Fruit fly (Drosophila melanogaster) whole organism, embryonic: ENCODE data around the gene HipHop.

ENCODE experiments used
- Awh ChIP-seq: fragments of 200-800 bp; sonication (Bioruptor generic); IDR thresholded peaks from 2 replicates; pipeline ENCODE4, ENCODE4 v1.3.6; 2022; ENCODE audit warnings: missing biosample characterization, missing genetic modification characterization
- CG10543 ChIP-seq: fragments of 200-800 bp; sonication (Bioruptor generic); optimal IDR thresholded peaks from 3 replicates; lab custom pipeline; 2017; ENCODE audit warnings: missing biosample characterization, mild to moderate bottlenecking, missing genetic modification characterization, moderate library complexity
- CG13424 ChIP-seq: fragments of 200-800 bp; sonication (Bioruptor generic); optimal IDR thresholded peaks from 2 replicates; lab custom pipeline; 2019; ENCODE audit warnings: missing biosample characterization, mild to moderate bottlenecking, missing genetic modification characterization, moderate library complexity
- CG14050 ChIP-seq: fragments of 200-800 bp; sonication (Bioruptor generic); IDR thresholded peaks from 3 replicates; pipeline ENCODE4 v1.3.6; 2022; ENCODE audit warnings: missing biosample characterization, missing genetic modification characterization
- CG14860 ChIP-seq: fragments of 200-800 bp; sonication (Bioruptor generic); IDR thresholded peaks from 3 replicates; pipeline ENCODE4 v1.3.6; 2022; ENCODE audit warnings: missing biosample characterization, missing genetic modification characterization; ENCODE audit not compliant: partially characterized antibody
- CG15601 ChIP-seq: fragments of 200-800 bp; sonication (Bioruptor generic); optimal IDR thresholded peaks from 3 replicates; lab custom pipeline; 2019; ENCODE audit warnings: missing biosample characterization, mild to moderate bottlenecking, missing genetic modification characterization, moderate library complexity
- CG16779 ChIP-seq: fragments of 200-800 bp; sonication (Bioruptor generic); IDR thresholded peaks from 2 replicates; pipeline ENCODE4 v1.3.6; 2022; ENCODE audit warnings: missing biosample characterization, missing genetic modification characterization
- CG17912 ChIP-seq: fragments of 200-800 bp; sonication (Bioruptor generic); optimal IDR thresholded peaks from 2 replicates; lab custom pipeline; 2018; ENCODE audit warnings: missing biosample characterization, mild to moderate bottlenecking, missing genetic modification characterization
- CG18764 ChIP-seq: fragments of 200-800 bp; sonication (Bioruptor generic); optimal IDR thresholded peaks from 3 replicates; lab custom pipeline; 2016; ENCODE audit warnings: missing biosample characterization, missing genetic modification characterization
- CG2712 ChIP-seq: fragments of 200-800 bp; optimal IDR thresholded peaks from 3 replicates; lab custom pipeline; 2019; ENCODE audit warnings: missing biosample characterization, mild to moderate bottlenecking, missing genetic modification characterization, moderate library complexity
- CG3163 ChIP-seq: fragments of 200-800 bp; sonication (Bioruptor generic); optimal IDR thresholded peaks from 3 replicates; lab custom pipeline; 2016; ENCODE audit warnings: missing biosample characterization, missing genetic modification characterization
- CG4820 ChIP-seq: fragments of 200-800 bp; sonication (Bioruptor generic); optimal IDR thresholded peaks from 3 replicates; lab custom pipeline; 2016; ENCODE audit warnings: missing biosample characterization, missing genetic modification characterization
- CG6254 ChIP-seq: fragments of 200-800 bp; sonication (Bioruptor generic); optimal IDR thresholded peaks from 3 replicates; lab custom pipeline; 2017; ENCODE audit warnings: mild to moderate bottlenecking, missing biosample characterization, missing genetic modification reagents, missing genetic modification characterization
- CG6683 ChIP-seq: fragments of 200-800 bp; sonication (Bioruptor generic); optimal IDR thresholded peaks from 2 replicates; lab custom pipeline; 2017; ENCODE audit warnings: missing biosample characterization, mild to moderate bottlenecking, missing genetic modification characterization, missing genetic modification reagents
- CG8924 ChIP-seq: fragments of 200-800 bp; optimal IDR thresholded peaks from 3 replicates; lab custom pipeline; 2019; ENCODE audit warnings: missing biosample characterization, mild to moderate bottlenecking, missing genetic modification characterization, moderate library complexity
- CG9609 ChIP-seq: fragments of 200-800 bp; sonication (Bioruptor generic); optimal IDR thresholded peaks from 3 replicates; lab custom pipeline; 2016; ENCODE audit warnings: missing biosample characterization, missing genetic modification characterization
- CG9932 ChIP-seq: fragments of 200-800 bp; sonication (Bioruptor generic); IDR thresholded peaks from 2 replicates; pipeline ENCODE4 v1.3.6; 2022; ENCODE audit warnings: missing biosample characterization, missing genetic modification characterization
- CkIIα-i1 ChIP-seq: fragments of 200-800 bp; sonication (Bioruptor generic); IDR thresholded peaks from 2 replicates; pipeline ENCODE4 v1.3.6; 2022; ENCODE audit warnings: missing biosample characterization, missing genetic modification characterization
- Fer3 ChIP-seq: fragments of 200-800 bp; sonication (Bioruptor generic); optimal IDR thresholded peaks from 2 replicates; lab custom pipeline; 2018; ENCODE audit warnings: missing biosample characterization, mild to moderate bottlenecking, missing genetic modification characterization, moderate library complexity
- H15 ChIP-seq: fragments of 200-800 bp; sonication (Bioruptor generic); IDR thresholded peaks from 3 replicates; pipeline ENCODE4 v1.3.6; 2022; ENCODE audit warnings: missing biosample characterization, missing genetic modification characterization
- MTF-1 ChIP-seq: fragments of 200-800 bp; sonication (Bioruptor generic); optimal IDR thresholded peaks from 2 replicates; lab custom pipeline; 2018; ENCODE audit warnings: missing biosample characterization, mild to moderate bottlenecking, missing genetic modification characterization, borderline replicate concordance
- Med ChIP-seq: fragments of 200-800 bp; sonication (Bioruptor generic); peaks from one replicate; lab custom pipeline; 2016; ENCODE audit warnings: missing biosample characterization, missing genetic modification characterization, mild to moderate bottlenecking, inconsistent platforms, moderate library complexity
- Meics ChIP-seq: fragments of 200-800 bp; sonication (Bioruptor generic); optimal IDR thresholded peaks from 2 replicates; lab custom pipeline; 2017; ENCODE audit warnings: missing biosample characterization, mild to moderate bottlenecking, missing genetic modification characterization
- Poxn ChIP-seq: fragments of 200-800 bp; sonication (Bioruptor generic); IDR thresholded peaks from 2 replicates; pipeline ENCODE4 v1.3.6; 2022; ENCODE audit warnings: missing biosample characterization, missing genetic modification characterization
- Ptx1 ChIP-seq: fragments of 200-800 bp; sonication (Bioruptor generic); IDR thresholded peaks from 2 replicates; pipeline ENCODE4 v1.3.6; 2022; ENCODE audit warnings: missing biosample characterization, missing genetic modification characterization
- Rx ChIP-seq: fragments of 200-800 bp; sonication (Bioruptor generic); IDR thresholded peaks from 2 replicates; pipeline ENCODE4 v1.3.6; 2022; ENCODE audit warnings: missing biosample characterization, missing genetic modification characterization
- Sry-β ChIP-seq: fragments of 200-800 bp; sonication (Bioruptor generic); optimal IDR thresholded peaks from 2 replicates; lab custom pipeline; 2018; ENCODE audit warnings: missing biosample characterization, mild to moderate bottlenecking, missing genetic modification characterization, moderate library complexity
- Sry-δ ChIP-seq: fragments of 200-800 bp; sonication (Bioruptor generic); optimal IDR thresholded peaks from 2 replicates; lab custom pipeline; 2016; ENCODE audit warnings: missing biosample characterization, missing genetic modification characterization
- Vsx1 ChIP-seq: fragments of 200-800 bp; sonication (Bioruptor generic); optimal IDR thresholded peaks from 2 replicates; lab custom pipeline; 2017; ENCODE audit warnings: missing biosample characterization, mild to moderate bottlenecking, missing genetic modification characterization, missing genetic modification reagents
- Xrp1 ChIP-seq: fragments of 200-800 bp; sonication (Bioruptor generic); IDR thresholded peaks from 2 replicates; pipeline ENCODE4 v1.3.6; 2022; ENCODE audit warnings: missing biosample characterization, missing genetic modification characterization
- ab ChIP-seq: fragments of 200-800 bp; sonication (Bioruptor generic); optimal IDR thresholded peaks from 2 replicates; lab custom pipeline; 2016; ENCODE audit warnings: missing biosample characterization, missing genetic modification characterization
- br ChIP-seq: fragments of >200 bp; optimal IDR thresholded peaks from 2 replicates; lab custom pipeline; 2017
- ci ChIP-seq: fragments of 200-800 bp; sonication (Bioruptor generic); IDR thresholded peaks from 3 replicates; pipeline ENCODE4 v1.3.6; 2022; ENCODE audit warnings: missing biosample characterization, missing genetic modification characterization
- crc ChIP-seq: fragments of 200-800 bp; sonication (Bioruptor generic); optimal IDR thresholded peaks from 2 replicates; lab custom pipeline; 2016; ENCODE audit warnings: missing biosample characterization, missing genetic modification characterization
- crol ChIP-seq: fragments of 200-800 bp; sonication (Bioruptor generic); IDR thresholded peaks from 2 replicates; pipeline ENCODE4 v1.3.6; 2022; ENCODE audit warnings: missing biosample characterization, missing genetic modification characterization
- dan ChIP-seq: fragments of 200-800 bp; sonication (Bioruptor generic); IDR thresholded peaks from 2 replicates; pipeline ENCODE4 v1.3.6; 2022; ENCODE audit warnings: missing biosample characterization, missing genetic modification characterization
- dimm ChIP-seq: fragments of 200-800 bp; sonication (Bioruptor generic); IDR thresholded peaks from 2 replicates; pipeline ENCODE4 v1.3.6; 2022; ENCODE audit warnings: missing biosample characterization, missing genetic modification characterization
- fu2 ChIP-seq: fragments of 200-800 bp; sonication (Bioruptor generic); optimal IDR thresholded peaks from 2 replicates; lab custom pipeline; 2016; ENCODE audit warnings: missing biosample characterization, missing genetic modification characterization
- grau ChIP-seq: fragments of 200-800 bp; optimal IDR thresholded peaks from 3 replicates; lab custom pipeline; 2019; ENCODE audit warnings: missing biosample characterization, mild to moderate bottlenecking, missing genetic modification characterization, moderate library complexity
- her ChIP-seq: fragments of 200-800 bp; sonication (Bioruptor generic); optimal IDR thresholded peaks from 2 replicates; lab custom pipeline; 2016; ENCODE audit warnings: missing biosample characterization, missing genetic modification characterization
- ind ChIP-seq: fragments of 200-800 bp; sonication (Bioruptor generic); optimal IDR thresholded peaks from 3 replicates; lab custom pipeline; 2016; ENCODE audit warnings: missing biosample characterization, missing genetic modification characterization
- klu ChIP-seq: fragments of 200-800 bp; sonication (Bioruptor generic); IDR thresholded peaks from 2 replicates; pipeline ENCODE4 v1.3.6; 2022; ENCODE audit warnings: missing biosample characterization, missing genetic modification characterization
- kni ChIP-seq: fragments of 200-800 bp; sonication (Bioruptor generic); optimal IDR thresholded peaks from 3 replicates; lab custom pipeline; 2017; ENCODE audit warnings: mild to moderate bottlenecking, missing biosample characterization, missing genetic modification reagents, missing genetic modification characterization
- lilli ChIP-seq: fragments of 200-800 bp; sonication (Bioruptor generic); optimal IDR thresholded peaks from 3 replicates; lab custom pipeline; 2016; ENCODE audit warnings: missing biosample characterization, missing genetic modification characterization
- p53 ChIP-seq: fragments of 200-800 bp; sonication (Bioruptor generic); optimal IDR thresholded peaks from 2 replicates; lab custom pipeline; 2016; ENCODE audit warnings: missing biosample characterization, missing genetic modification characterization
- peb ChIP-seq: fragments of 200-800 bp; sonication (Bioruptor generic); IDR thresholded peaks from 2 replicates; pipeline ENCODE4 v1.3.6; 2022; ENCODE audit warnings: missing biosample characterization, missing genetic modification characterization
- psq ChIP-seq: fragments of 200-800 bp; sonication (Bioruptor generic); optimal IDR thresholded peaks from 2 replicates; lab custom pipeline; 2017; ENCODE audit warnings: missing biosample characterization, missing genetic modification characterization
- repo ChIP-seq: fragments of 200-800 bp; sonication (Bioruptor generic); optimal IDR thresholded peaks from 2 replicates; lab custom pipeline; 2016; ENCODE audit warnings: missing biosample characterization, missing genetic modification characterization
- rib ChIP-seq: fragments of 200-800 bp; sonication (Bioruptor generic); IDR thresholded peaks from 2 replicates; pipeline ENCODE4 v1.3.6; 2022; ENCODE audit warnings: missing biosample characterization, missing genetic modification characterization
- toy ChIP-seq: fragments of 200-800 bp; sonication (Bioruptor generic); IDR thresholded peaks from 2 replicates; pipeline ENCODE4 v1.3.6; 2022; ENCODE audit warnings: missing biosample characterization, missing genetic modification characterization
- usp ChIP-seq: fragments of >200 bp; optimal IDR thresholded peaks from 2 replicates; lab custom pipeline; 2017; ENCODE audit warnings: missing biosample characterization, missing genetic modification characterization

The HipHop gene

dm6 chr3L:18869035-18869826 lies 48.3 kb downstream of the HipHop start, which contains the start of gene Grx1 (continued):
- TF ChIP-seq CG6254 (GFP tag; lab: Kevin White, UChicago) (no peak), ab (GFP tag; lab: Kevin White, UChicago) (no peak), Awh (GFP tag; lab: Robert Waterston, UW) (peak; percentile 22; the same call in 1 of the 2 replicates), Rx (no peak), peb (GFP tag; lab: Robert Waterston, UW) (no peak), psq (GFP tag; lab: Kevin White, UChicago) (no peak), Meics (GFP tag; lab: Kevin White, UChicago) (peak; percentile 70), Xrp1 (GFP tag; lab: Robert Waterston, UW) (peak; percentile 57), CG18764 (GFP tag; lab: Kevin White, UChicago) (peak; percentile 55), CG14860 (no peak), Poxn (GFP tag; lab: Robert Waterston, UW) (no peak), Vsx1 (peak; percentile 62), crc (GFP tag; lab: Kevin White, UChicago) (peak; percentile 15), usp (GFP tag; lab: Kevin White, UChicago) (no peak), fu2 (GFP tag; lab: Kevin White, UChicago) (no peak), CG6683 (GFP tag; lab: Kevin White, UChicago) (no peak), p53 (GFP tag; lab: Kevin White, UChicago) (no peak), crol (GFP tag; lab: Robert Waterston, UW) (peak; percentile 77), ind (GFP tag; lab: Kevin White, UChicago) (peak; percentile 66), ci (GFP tag; lab: Robert Waterston, UW) (0 out of 3 replicates have a peak, but pooled peaks have one; percentile 38), br (lab: Kevin White, UChicago) (no peak), repo (GFP tag; lab: Kevin White, UChicago) (no peak), CG10543 (GFP tag; lab: Kevin White, UChicago) (peak; percentile 66), kni (GFP tag; lab: Kevin White, UChicago) (no peak), grau (tag; lab: Kevin White, UChicago) (peak; percentile 59), lilli (GFP tag; lab: Kevin White, UChicago) (peak; percentile 80), CG17912 (GFP tag; lab: Kevin White, UChicago) (no peak), CkIIα-i1 (GFP tag; lab: Robert Waterston, UW) (no peak), Sry-β (GFP tag; lab: Kevin White, UChicago) (no peak), Med (GFP tag; lab: Kevin White, UChicago) (peak; percentile 83), CG16779 (GFP tag; lab: Robert Waterston, UW) (no peak), CG4820 (GFP tag; lab: Kevin White, UChicago) (peak; percentile 31), CG13424 (tag; lab: Kevin White, UChicago) (peak; percentile 68), dimm (GFP tag; lab: Robert Waterston, UW) (no peak), Ptx1 (GFP tag; lab: Robert Waterston, UW) (peak; percentile 52), CG14050 (GFP tag; lab: Robert Waterston, UW) (peak; percentile 24; the same call in 1 of the 3 replicates), CG9932 (GFP tag; lab: Robert Waterston, UW) (peak; percentile 46; the same call in 1 of the 2 replicates), CG15601 (tag; lab: Kevin White, UChicago) (peak; percentile 54), toy (GFP tag; lab: Robert Waterston, UW) (no peak), MTF-1 (GFP tag; lab: Kevin White, UChicago) (no peak), dan (GFP tag; lab: Robert Waterston, UW) (no peak), klu (GFP tag; lab: Robert Waterston, UW) (no peak), CG2712 (tag; lab: Kevin White, UChicago) (peak; percentile 76), CG9609 (GFP tag; lab: Kevin White, UChicago) (peak; percentile 14), CG8924 (tag; lab: Kevin White, UChicago) (peak; percentile 63), CG3163 (GFP tag; lab: Kevin White, UChicago) (peak; percentile 17), her (no peak), rib (GFP tag; lab: Robert Waterston, UW) (no peak), Sry-δ (GFP tag; lab: Kevin White, UChicago) (peak; percentile 4), Fer3 (tag; lab: Kevin White, UChicago) (peak; percentile 48), H15 (GFP tag; lab: Robert Waterston, UW) (no peak)
